Worm (Caenorhabditis elegans) whole organism, early embryonic: Measurements from ENCODE around the gene hsp-17.

Source experiments
- B0310.2 ChIP-seq: sonication (generic microtip); optimal IDR thresholded peaks from 2 replicates; lab custom pipeline; 2016; ENCODE audit warnings: mild to moderate bottlenecking, missing genetic modification characterization, missing compliant biosample characterization
- ama-1 ChIP-seq: fragments of 150-350 bp; optimal IDR thresholded peaks from 2 replicates; lab custom pipeline; 2014
- ceh-13 ChIP-seq: fragments of 200-800 bp; sonication (Bioruptor generic); optimal IDR thresholded peaks from 2 replicates; lab custom pipeline; 2018; ENCODE audit warnings: mild to moderate bottlenecking, missing genetic modification characterization, missing compliant biosample characterization
- flt-1 ChIP-seq: fragments of 200-800 bp; sonication (Bioruptor generic); IDR thresholded peaks from 2 replicates; pipeline ENCODE4 v1.3.6; 2022; ENCODE audit warnings: missing genetic modification characterization, missing compliant biosample characterization
- hnd-1 ChIP-seq: sonication (generic microtip); optimal IDR thresholded peaks from 2 replicates; lab custom pipeline; 2016; ENCODE audit warnings: missing genetic modification characterization, missing compliant biosample characterization
- pes-1 ChIP-seq: fragments of 200-800 bp; sonication (Bioruptor generic); IDR thresholded peaks from 2 replicates; pipeline ENCODE4 v1.3.6; 2022; ENCODE audit warnings: missing genetic modification reagents, missing genetic modification characterization, missing compliant biosample characterization
- sea-1 ChIP-seq: fragments of 200-800 bp; sonication (Bioruptor generic); conservative IDR thresholded peaks from 2 replicates; pipeline ENCODE4 v1.3.6; 2022; ENCODE audit warnings: missing genetic modification characterization, missing compliant biosample characterization
- tbx-37 ChIP-seq: fragments of 200-800 bp; sonication (Bioruptor generic); conservative IDR thresholded peaks from 2 replicates; pipeline ENCODE4 v1.3.6; 2022; ENCODE audit warnings: missing genetic modification reagents, missing genetic modification characterization, missing compliant biosample characterization
- tra-4 ChIP-seq: sonication (generic microtip); optimal IDR thresholded peaks from 2 replicates; lab custom pipeline; 2017; ENCODE audit warnings: missing genetic modification characterization, missing compliant biosample characterization

DNA sequence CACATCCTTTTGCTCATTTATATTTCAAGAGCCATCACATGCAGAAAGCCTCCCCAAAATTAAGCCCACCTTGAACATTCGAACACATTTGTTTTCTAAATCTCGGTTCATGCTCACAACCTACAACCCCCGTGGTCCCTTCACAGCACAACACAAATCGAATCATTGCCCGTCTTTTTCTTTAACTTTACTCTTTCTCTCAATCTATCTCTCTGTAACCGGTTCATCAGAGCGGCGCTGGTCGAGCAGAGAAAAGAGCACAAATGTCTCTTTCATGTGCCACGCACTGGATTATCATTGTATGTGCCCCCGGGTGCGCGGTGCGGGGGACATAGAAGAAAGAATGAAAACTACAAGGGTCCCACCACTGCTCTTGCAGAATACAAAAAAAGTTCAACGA lies 49.6 kb upstream of the hsp-17 start:
- TF ChIP-seq sea-1 (GFP tag; lab: Robert Waterston, UW) (no peak), ceh-13 (no peak), tra-4 (tag; lab: Kevin White, UChicago) (no peak), ama-1 (lab: Kevin White, UChicago) (no peak), flt-1 (GFP tag; lab: Robert Waterston, UW) (no peak), tbx-37 (no peak), B0310.2 (tag; lab: Kevin White, UChicago) (no peak), pes-1 (GFP tag; lab: Robert Waterston, UW) (no peak), hnd-1 (tag; lab: Kevin White, UChicago) (no peak)
